Worm (Caenorhabditis elegans) whole organism, L1 larva: Measurements from ENCODE around the gene helq-1.

Experiments used
- C04F5.9 ChIP-seq: sonication (generic microtip); optimal IDR thresholded peaks from 2 replicates; lab custom pipeline; 2016; ENCODE audit warnings: missing genetic modification characterization, missing compliant biosample characterization
- C16A3.4 ChIP-seq: fragments of 150-350 bp; optimal IDR thresholded peaks from 2 replicates; lab custom pipeline; 2014; ENCODE audit warnings: missing biosample characterization, missing genetic modification characterization
- F16B12.6 ChIP-seq: fragments of 150-350 bp; optimal IDR thresholded peaks from 2 replicates; lab custom pipeline; 2014; ENCODE audit warnings: missing biosample characterization, missing genetic modification characterization
- Y116A8C.19 ChIP-seq: sonication (generic microtip); optimal IDR thresholded peaks from 2 replicates; lab custom pipeline; 2016; ENCODE audit warnings: missing compliant biosample characterization, missing genetic modification characterization, borderline replicate concordance
- blmp-1 ChIP-seq: fragments of 150-350 bp; optimal IDR thresholded peaks from 2 replicates; lab custom pipeline; 2014; ENCODE audit warnings: missing biosample characterization, missing genetic modification characterization
- ceh-63 ChIP-seq: fragments of 200-800 bp; sonication (Bioruptor generic); optimal IDR thresholded peaks from 2 replicates; lab custom pipeline; 2018; ENCODE audit warnings: mild to moderate bottlenecking, missing genetic modification characterization, missing compliant biosample characterization
- ceh-82 ChIP-seq, 3 experiments: fragments of 150-350 bp in 1 of 3; sonication (generic microtip) in 2 of 3; optimal IDR thresholded peaks; 2 replicates each; lab custom pipeline; 2014 to 2017; ENCODE audit warnings: missing biosample characterization in 3 of 3, missing genetic modification characterization in 3 of 3
- ceh-88 ChIP-seq: fragments of 200-800 bp; sonication (Bioruptor generic); IDR thresholded peaks from 2 replicates; pipeline ENCODE4 v1.3.6; 2022; ENCODE audit warnings: missing genetic modification characterization, missing compliant biosample characterization
- ces-1 ChIP-seq: fragments of 150-350 bp; optimal IDR thresholded peaks from 2 replicates; lab custom pipeline; 2014; ENCODE audit warnings: missing biosample characterization, missing genetic modification reagents, missing genetic modification characterization
- dpl-1 ChIP-seq, 3 experiments: fragments of 150-350 bp in 2 of 3; sonication (generic microtip) in 1 of 3; optimal IDR thresholded peaks; 2 replicates each; lab custom pipeline; 2014 to 2017; ENCODE audit warnings: missing biosample characterization in 3 of 3, missing genetic modification characterization in 3 of 3, missing genetic modification reagents in 3 of 3
- dsc-1 ChIP-seq: sonication (generic microtip); optimal IDR thresholded peaks from 2 replicates; lab custom pipeline; 2016; ENCODE audit warnings: mild to moderate bottlenecking, missing genetic modification characterization, missing compliant biosample characterization
- efl-1 ChIP-seq, 4 experiments: fragments of 150-350 bp; optimal IDR thresholded peaks in 3 of 4; peaks in 1 of 4; 1 replicate in 1 of 4; 2 replicates in 3 of 4; lab custom pipeline; 2014; ENCODE audit warnings: missing biosample characterization in 2 of 4, missing genetic modification characterization in 2 of 4, missing genetic modification reagents in 2 of 4
- elt-3 ChIP-seq, 6 experiments: fragments of 150-350 bp in 1 of 6; sonication (generic microtip); optimal IDR thresholded peaks; 2 replicates each; lab custom pipeline; 2017 to 2018; ENCODE audit warnings: missing biosample characterization in 6 of 6, missing genetic modification characterization in 6 of 6, inconsistent platforms in 1 of 6
- fkh-4 ChIP-seq: sonication (generic microtip); optimal IDR thresholded peaks from 2 replicates; lab custom pipeline; 2016; ENCODE audit warnings: missing compliant biosample characterization, missing genetic modification characterization, borderline replicate concordance
- fkh-8 ChIP-seq: sonication (generic microtip); optimal IDR thresholded peaks from 2 replicates; lab custom pipeline; 2016; ENCODE audit warnings: mild to moderate bottlenecking, missing genetic modification characterization, missing compliant biosample characterization
- grh-1 ChIP-seq: fragments of 200-800 bp; sonication (Bioruptor generic); IDR thresholded peaks from 2 replicates; pipeline ENCODE4 v1.3.6; 2022; ENCODE audit warnings: missing genetic modification reagents, missing genetic modification characterization, missing compliant biosample characterization
- hpl-2 ChIP-seq: fragments of 150-350 bp; optimal IDR thresholded peaks from 2 replicates; lab custom pipeline; 2014; ENCODE audit warnings: missing biosample characterization, missing genetic modification reagents, missing genetic modification characterization
- isw-1 ChIP-seq: fragments of 200-800 bp; sonication (Bioruptor generic); IDR thresholded peaks from 2 replicates; pipeline ENCODE4 v1.3.6; 2022; ENCODE audit warnings: missing genetic modification characterization, missing compliant biosample characterization
- jun-1 ChIP-seq: fragments of 150-350 bp; optimal IDR thresholded peaks from 2 replicates; lab custom pipeline; 2014; ENCODE audit warnings: missing biosample characterization, missing genetic modification reagents, missing genetic modification characterization
- lin-13 ChIP-seq: fragments of 150-350 bp; optimal IDR thresholded peaks from 2 replicates; lab custom pipeline; 2014; ENCODE audit warnings: missing biosample characterization, missing genetic modification reagents, missing genetic modification characterization
- lin-14 ChIP-seq: fragments of 200-800 bp; sonication (Bioruptor generic); optimal IDR thresholded peaks from 2 replicates; lab custom pipeline; 2018; ENCODE audit warnings: mild to moderate bottlenecking, missing genetic modification characterization, moderate library complexity, missing compliant biosample characterization
- lin-15B ChIP-seq: fragments of 150-350 bp; sonication (generic microtip); optimal IDR thresholded peaks from 3 replicates; lab custom pipeline; 2014; ENCODE audit warnings: missing biosample characterization, missing genetic modification characterization
- lin-35 ChIP-seq, 2 experiments: fragments of 150-350 bp; optimal IDR thresholded peaks; 2 replicates each; lab custom pipeline; 2014; ENCODE audit warnings: missing biosample characterization in 2 of 2, missing genetic modification characterization in 2 of 2, missing genetic modification reagents in 2 of 2
- lin-39 ChIP-seq: fragments of 150-350 bp; optimal IDR thresholded peaks from 2 replicates; lab custom pipeline; 2014; ENCODE audit warnings: missing biosample characterization, missing genetic modification reagents, missing genetic modification characterization
- lir-3 ChIP-seq: sonication (generic microtip); optimal IDR thresholded peaks from 2 replicates; lab custom pipeline; 2016; ENCODE audit warnings: mild to moderate bottlenecking, missing genetic modification characterization, moderate library complexity, missing compliant biosample characterization; ENCODE audit not compliant: poor library complexity
- mef-2 ChIP-seq: fragments of 150-350 bp; optimal IDR thresholded peaks from 2 replicates; lab custom pipeline; 2014; ENCODE audit warnings: missing biosample characterization, missing genetic modification characterization
- mep-1 ChIP-seq: fragments of 150-350 bp; optimal IDR thresholded peaks from 2 replicates; lab custom pipeline; 2014; ENCODE audit warnings: missing biosample characterization, missing genetic modification characterization
- nhr-11 ChIP-seq: fragments of 150-350 bp; optimal IDR thresholded peaks from 2 replicates; lab custom pipeline; 2014; ENCODE audit warnings: missing biosample characterization, missing genetic modification characterization
- nhr-20 ChIP-seq: sonication (generic microtip); optimal IDR thresholded peaks from 2 replicates; lab custom pipeline; 2016; ENCODE audit warnings: mild to moderate bottlenecking, missing genetic modification characterization, missing compliant biosample characterization
- nhr-71 ChIP-seq: sonication (generic microtip); optimal IDR thresholded peaks from 2 replicates; lab custom pipeline; 2016; ENCODE audit warnings: mild to moderate bottlenecking, missing genetic modification characterization, moderate library complexity, missing compliant biosample characterization
- nhr-85 ChIP-seq: sonication (generic microtip); peaks from one replicate; lab custom pipeline; 2016; ENCODE audit warnings: missing genetic modification characterization, inconsistent platforms, missing compliant biosample characterization
- nhr-90 ChIP-seq: sonication (generic microtip); optimal IDR thresholded peaks from 2 replicates; lab custom pipeline; 2016; ENCODE audit warnings: mild to moderate bottlenecking, missing genetic modification characterization, missing compliant biosample characterization; ENCODE audit not compliant: poor library complexity
- rnt-1 ChIP-seq: sonication (generic microtip); optimal IDR thresholded peaks from 2 replicates; lab custom pipeline; 2016; ENCODE audit warnings: mild to moderate bottlenecking, missing genetic modification characterization, moderate library complexity, missing compliant biosample characterization
- skn-1 ChIP-seq: fragments of 150-350 bp; optimal IDR thresholded peaks from 2 replicates; lab custom pipeline; 2014; ENCODE audit warnings: missing biosample characterization, missing genetic modification characterization
- snpc-4 ChIP-seq: fragments of 150-350 bp; optimal IDR thresholded peaks from 2 replicates; lab custom pipeline; 2014; ENCODE audit warnings: missing biosample characterization, missing genetic modification characterization
- snu-23 ChIP-seq: sonication (generic microtip); optimal IDR thresholded peaks from 2 replicates; lab custom pipeline; 2016; ENCODE audit warnings: missing genetic modification characterization, missing compliant biosample characterization
- sox-4 ChIP-seq: sonication (generic microtip); optimal IDR thresholded peaks from 2 replicates; lab custom pipeline; 2016; ENCODE audit warnings: missing genetic modification characterization, missing compliant biosample characterization
- swsn-7 ChIP-seq: sonication (generic microtip); optimal IDR thresholded peaks from 2 replicates; lab custom pipeline; 2016; ENCODE audit warnings: missing genetic modification characterization, missing compliant biosample characterization
- tbx-2 ChIP-seq: sonication (generic microtip); optimal IDR thresholded peaks from 2 replicates; lab custom pipeline; 2016; ENCODE audit warnings: missing genetic modification characterization, missing compliant biosample characterization
- tlp-1 ChIP-seq: fragments of 150-350 bp; optimal IDR thresholded peaks from 2 replicates; lab custom pipeline; 2014; ENCODE audit warnings: missing biosample characterization, missing genetic modification characterization
- unc-30 ChIP-seq: sonication (generic microtip); optimal IDR thresholded peaks from 2 replicates; lab custom pipeline; 2017; ENCODE audit warnings: missing biosample characterization, missing genetic modification characterization
- vab-15 ChIP-seq: sonication (generic microtip); optimal IDR thresholded peaks from 2 replicates; lab custom pipeline; 2017; ENCODE audit warnings: missing genotype, mild to moderate bottlenecking, missing genetic modification characterization, missing compliant biosample characterization
- xbp-1 ChIP-seq: sonication (generic microtip); optimal IDR thresholded peaks from 2 replicates; lab custom pipeline; 2016; ENCODE audit warnings: missing genetic modification characterization, missing compliant biosample characterization
- zip-4 ChIP-seq: fragments of 200-800 bp; sonication (Bioruptor generic); optimal IDR thresholded peaks from 2 replicates; lab custom pipeline; 2018; ENCODE audit warnings: mild to moderate bottlenecking, missing genetic modification characterization, moderate library complexity, missing compliant biosample characterization
- ztf-11 ChIP-seq, 2 experiments: sonication (generic microtip); optimal IDR thresholded peaks; 2 replicates each; lab custom pipeline; 2016 to 2017; ENCODE audit warnings: missing genetic modification characterization in 2 of 2, missing biosample characterization in 1 of 2, missing compliant biosample characterization in 1 of 2
- ztf-4 ChIP-seq: fragments of 150-350 bp; optimal IDR thresholded peaks from 2 replicates; lab custom pipeline; 2014; ENCODE audit warnings: missing biosample characterization, missing genetic modification characterization

The helq-1 gene

DNA sequence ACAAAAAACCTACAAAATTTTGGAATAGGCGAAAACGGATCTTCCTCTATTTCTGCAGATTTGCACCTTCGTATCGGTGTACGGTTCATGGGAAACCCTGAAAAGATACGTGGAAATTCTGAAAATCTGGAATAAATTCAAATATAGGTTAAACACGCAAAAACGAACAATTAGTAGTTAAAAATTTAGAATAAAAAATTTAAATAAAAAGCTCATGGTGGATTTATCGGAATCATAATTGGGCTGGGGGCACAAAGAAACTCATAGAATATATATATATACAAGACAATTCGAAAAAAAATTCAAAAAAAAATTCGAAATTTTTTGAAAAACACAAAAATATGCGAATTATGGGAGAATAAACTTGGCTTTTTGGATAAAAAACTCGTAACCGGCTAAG, at the start of gene helq-1:
Gene helq-1 (minus strand): TSS at position 101 of the 400 bp plus-strand sequence.
- TF ChIP-seq jun-1, result no peak
- TF ChIP-seq skn-1 (tag; lab: Kevin White, UChicago), result no peak
- TF ChIP-seq snpc-4 (tag; lab: Kevin White, UChicago), result no peak
- no peak for TF ChIP-seq dsc-1 (tag; lab: Kevin White, UChicago)
- TF ChIP-seq lin-13 (GFP tag; lab: Kevin White, UChicago), result no peak
- TF ChIP-seq lir-3 (tag; lab: Kevin White, UChicago), result no peak
- no peak for TF ChIP-seq nhr-20 (tag; lab: Kevin White, UChicago)
- no peak for TF ChIP-seq nhr-90 (tag; lab: Kevin White, UChicago)
- TF ChIP-seq rnt-1 (tag; lab: Kevin White, UChicago), result no peak

DNA sequence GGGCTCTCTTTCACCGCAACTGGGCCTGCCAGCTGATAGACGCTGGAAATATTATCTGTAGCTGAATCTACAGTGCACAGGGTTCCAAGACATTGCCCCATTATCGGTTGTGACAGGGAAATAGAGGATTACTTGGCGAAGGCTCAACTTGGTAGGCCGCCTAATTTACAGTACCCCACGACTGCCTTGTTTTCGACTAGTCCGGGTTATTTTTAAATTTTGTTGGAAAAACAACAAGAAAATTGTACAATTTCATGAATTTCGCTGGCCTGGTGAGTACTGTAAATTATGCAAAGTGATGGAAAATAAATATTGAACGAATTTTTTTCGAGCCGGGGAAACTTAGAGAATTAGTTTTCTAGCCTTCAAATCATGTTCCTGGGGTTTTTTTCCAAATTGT, 49.2 kb upstream of the helq-1 start, which contains the start of gene T19C3.7:
Gene T19C3.7 (minus strand): TSS at position 101 of the 400 bp plus-strand sequence.
- no peak for TF ChIP-seq Y116A8C.19 (tag; lab: Kevin White, UChicago)
- TF ChIP-seq ceh-63, result no peak
- TF ChIP-seq lin-35 (GFP tag; optimal IDR thresholded peaks at IDR 0.05; lab: Kevin White, UChicago), result no peak
- TF ChIP-seq mef-2 (tag; lab: Kevin White, UChicago), result no peak
- TF ChIP-seq grh-1 (GFP tag; lab: Robert Waterston, UW), result no peak
- TF ChIP-seq snpc-4 (tag; lab: Kevin White, UChicago), result no peak
- no peak for TF ChIP-seq ztf-4 (tag; lab: Kevin White, UChicago)
- no peak for TF ChIP-seq lin-14 (GFP tag; lab: Kevin White, UChicago)
- no peak for TF ChIP-seq xbp-1 (tag; lab: Kevin White, UChicago)
- no peak for TF ChIP-seq fkh-4 (tag; lab: Kevin White, UChicago)
- no peak for TF ChIP-seq swsn-7 (tag; lab: Kevin White, UChicago)
- TF ChIP-seq F16B12.6 (tag; lab: Kevin White, UChicago), result no peak
- TF ChIP-seq dsc-1 (tag; lab: Kevin White, UChicago), result no peak
- TF ChIP-seq nhr-11, result no peak
- TF ChIP-seq dpl-1 (GFP tag; optimal IDR thresholded peaks at IDR 0.05; lab: Kevin White, UChicago), result no peak
- no peak for TF ChIP-seq unc-30 (tag; lab: Kevin White, UChicago)
- no peak for TF ChIP-seq mep-1 (tag; lab: Kevin White, UChicago)
- no peak for TF ChIP-seq ceh-88
- no peak for TF ChIP-seq lin-39

DNA sequence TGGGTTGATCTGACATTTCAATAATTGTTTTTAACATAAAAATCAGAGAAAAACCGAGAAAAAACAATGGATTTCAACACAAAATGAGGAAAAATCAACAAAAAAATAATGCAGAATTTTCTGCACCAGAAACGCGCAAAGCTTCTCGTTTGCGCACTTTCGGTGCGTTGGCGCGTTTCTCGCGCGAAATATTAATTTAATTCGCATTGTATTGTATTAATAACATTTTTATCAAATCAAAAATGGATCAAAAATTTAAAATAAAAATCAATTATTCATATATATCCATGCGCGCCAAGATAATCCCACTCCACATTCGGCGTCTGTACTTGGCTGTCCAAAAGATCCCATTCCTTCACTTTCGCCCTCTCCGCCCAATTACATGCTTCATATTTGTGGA, 47.7 kb upstream of the helq-1 start, which contains the start of gene fem-2:
Gene fem-2 (minus strand): TSS at position 9 of the 400 bp plus-strand sequence.
- TF ChIP-seq tbx-2 (tag; lab: Kevin White, UChicago), result peak; percentile 43
- peak; percentile 24 for TF ChIP-seq rnt-1 (tag; lab: Kevin White, UChicago)
- TF ChIP-seq dsc-1 (tag; lab: Kevin White, UChicago), result peak; percentile 16
- TF ChIP-seq nhr-20 (tag; lab: Kevin White, UChicago), result peak; percentile 37
- TF ChIP-seq ceh-88, result no peak
- no peak for TF ChIP-seq hpl-2
- no peak for TF ChIP-seq ztf-11 (tag; optimal IDR thresholded peaks at IDR 0.05; lab: Kevin White, UChicago)
- peak; percentile 62 for TF ChIP-seq snu-23
- peak; percentile 52 for TF ChIP-seq swsn-7 (tag; lab: Kevin White, UChicago)
- no peak for TF ChIP-seq tlp-1 (tag; lab: Kevin White, UChicago)
- TF ChIP-seq zip-4 (GFP tag; lab: Kevin White, UChicago), result peak; percentile 9
- TF ChIP-seq blmp-1, result peak; percentile 42
- TF ChIP-seq lin-39, result no peak
- TF ChIP-seq efl-1 (optimal IDR thresholded peaks at IDR 0.05; lab: Kevin White, UChicago), result peak; percentile 32 to 47
- peak; percentile 52 to 90 for TF ChIP-seq efl-1 (GFP tag; optimal IDR thresholded peaks at IDR 0.05 in 1 of 2; lab: Kevin White, UChicago)
- no peak for TF ChIP-seq vab-15 (tag; lab: Kevin White, UChicago)
- peak; percentile 50 for TF ChIP-seq xbp-1 (tag; lab: Kevin White, UChicago)
- TF ChIP-seq nhr-85 (tag; lab: Kevin White, UChicago), result peak; percentile 76
- peak; percentile 26 for TF ChIP-seq lin-13 (GFP tag; lab: Kevin White, UChicago)
- TF ChIP-seq elt-3 (tag; optimal IDR thresholded peaks at IDR 0.05; lab: Kevin White, UChicago), result no peak
- TF ChIP-seq C04F5.9 (tag; lab: Kevin White, UChicago), result no peak
- peak; percentile 16; the same call in 1 of the 2 replicates for TF ChIP-seq isw-1
- peak; percentile 46 for TF ChIP-seq C16A3.4 (tag; lab: Kevin White, UChicago)
- peak; percentile 6 for TF ChIP-seq sox-4 (tag; lab: Kevin White, UChicago)
- TF ChIP-seq unc-30 (tag; lab: Kevin White, UChicago), result no peak
- TF ChIP-seq lin-15B (tag; lab: Kevin White, UChicago), result no peak
- peak; percentile 64 for TF ChIP-seq nhr-71 (tag; lab: Kevin White, UChicago)
- TF ChIP-seq fkh-4 (tag; lab: Kevin White, UChicago), result no peak
- TF ChIP-seq dpl-1 (GFP tag; optimal IDR thresholded peaks at IDR 0.05; lab: Kevin White, UChicago), result peak; percentile 38 to 53 (median 44)
- TF ChIP-seq ceh-82 (tag; optimal IDR thresholded peaks at IDR 0.05; lab: Kevin White, UChicago), result peak; percentile 30 to 63 (median 38)
- TF ChIP-seq ces-1 (GFP tag; lab: Kevin White, UChicago), result no peak
- TF ChIP-seq fkh-8, result peak; percentile 1
- peak; percentile 79 for TF ChIP-seq mep-1 (tag; lab: Kevin White, UChicago)
- no peak for TF ChIP-seq grh-1 (GFP tag; lab: Robert Waterston, UW)
- no peak for TF ChIP-seq jun-1
